Worm (Caenorhabditis elegans): ENCODE results near the gene F31E3.6.
A peak's percentile ranks its signal among the peaks of the same experiment; 100 is the strongest.

Gene F31E3.6

ce11 chrIII:6971662-6972284 is 10.1 kb upstream of the F31E3.6 start, which contains the start of the genes eef-1A.1 and rfc-4 (continued):
- TF ChIP-seq C06A6.2 (GFP tag; conservative IDR thresholded peaks at IDR 0.05) (peak; percentile 72), mcd-1 (GFP tag; IDR thresholded peaks at IDR 0.05) (peak; percentile 91), attf-5 (GFP tag; optimal IDR thresholded peaks at IDR 0.05) (peak; percentile 97), xnd-1 (tag; optimal IDR thresholded peaks at IDR 0.05) (peak; percentile 47), gei-17 (GFP tag; optimal IDR thresholded peaks at IDR 0.05) (peak; percentile 58), madf-10 (tag; optimal IDR thresholded peaks at IDR 0.05) (peak; percentile 68), hrde-1 (tag; optimal IDR thresholded peaks at IDR 0.05; ENCODE audit: borderline replicate concordance) (peak; percentile 20), ekl-4 (GFP tag; IDR thresholded peaks at IDR 0.05) (peak; percentile 93), dox-1 (GFP tag; IDR thresholded peaks at IDR 0.05) (peak; percentile 93), lin-54 (GFP tag; optimal IDR thresholded peaks at IDR 0.05) (peak; percentile 98), F10E7.11 (tag; optimal IDR thresholded peaks at IDR 0.05) (no peak), F37B4.10 (GFP tag; IDR thresholded peaks at IDR 0.05) (no peak), hlh-12 (tag; optimal IDR thresholded peaks at IDR 0.05) (no peak), zfh-2 (GFP tag; conservative IDR thresholded peaks at IDR 0.05) (no peak), madf-8 (GFP tag; conservative IDR thresholded peaks at IDR 0.05) (peak; percentile 66), ceh-100 (GFP tag; IDR thresholded peaks at IDR 0.05) (peak; percentile 76), snpc-3.4 (tag; optimal IDR thresholded peaks at IDR 0.05) (peak; percentile 92), let-607 (tag; optimal IDR thresholded peaks at IDR 0.05) (peak; percentile 66 to 84), ceh-27 (GFP tag; optimal IDR thresholded peaks at IDR 0.05) (peak; percentile 96), ztf-18 (tag; optimal IDR thresholded peaks at IDR 0.05) (peak; percentile 75), egrh-3 (GFP tag; IDR thresholded peaks at IDR 0.05) (peak; percentile 83), ama-1 (optimal IDR thresholded peaks at IDR 0.05) (peak; percentile 61), ama-1 (GFP tag; optimal IDR thresholded peaks at IDR 0.05) (no peak), tlf-1 (GFP tag; optimal IDR thresholded peaks at IDR 0.05) (peak; percentile 94), Y95B8A.8 (GFP tag; IDR thresholded peaks at IDR 0.05) (peak; percentile 70; the same call in 1 of the 2 replicates), tbx-9 (tag; optimal IDR thresholded peaks at IDR 0.05; ENCODE audit: borderline replicate concordance) (no peak), lin-40 (tag; optimal IDR thresholded peaks at IDR 0.05) (peak; percentile 89), Y56A3A.18 (GFP tag; IDR thresholded peaks at IDR 0.05) (no peak), sptf-2 (GFP tag; optimal IDR thresholded peaks at IDR 0.05) (no peak), lsl-1 (GFP tag; optimal IDR thresholded peaks at IDR 0.05) (peak; percentile 90), K12H6.12 (tag; optimal IDR thresholded peaks at IDR 0.05) (peak; percentile 93), snpc-1.1 (tag; optimal IDR thresholded peaks at IDR 0.05; ENCODE audit: insufficient read depth) (peak; percentile 61), ets-4 (GFP tag; optimal IDR thresholded peaks at IDR 0.05) (no peak), F49E8.2 (tag; optimal IDR thresholded peaks at IDR 0.05; ENCODE audit: insufficient read depth) (peak; percentile 89), egl-44 (GFP tag; IDR thresholded peaks at IDR 0.05) (0 out of 2 replicates have a peak, but pooled peaks have one; percentile 43), nfyb-1 (GFP tag; IDR thresholded peaks at IDR 0.05) (peak; percentile 94), F57A8.1 (GFP tag; optimal IDR thresholded peaks at IDR 0.05) (no peak), K11D2.4 (GFP tag; IDR thresholded peaks at IDR 0.05) (peak; percentile 84), ceh-58 (GFP tag; IDR thresholded peaks at IDR 0.05) (no peak), B0261.1 (tag; optimal IDR thresholded peaks at IDR 0.05) (peak; percentile 15), T07F8.4 (tag; optimal IDR thresholded peaks at IDR 0.05) (no peak), rpc-1 (optimal IDR thresholded peaks at IDR 0.05) (peak; percentile 16), rpc-1 (tag; optimal IDR thresholded peaks at IDR 0.05) (no peak), lsy-27 (tag; optimal IDR thresholded peaks at IDR 0.05; ENCODE audit: borderline replicate concordance, insufficient read depth) (peak; percentile 60), F57C9.4 (tag; optimal IDR thresholded peaks at IDR 0.05) (no peak), Y53F4B.3 (GFP tag; IDR thresholded peaks at IDR 0.05) (no peak), F39B2.1 (GFP tag; IDR thresholded peaks at IDR 0.05) (peak; percentile 49; the same call in 1 of the 2 replicates)

Measured in whole organism, young adult.